Worm (Caenorhabditis elegans) whole organism, L2 larva: ENCODE results near the gene fbxa-157.

Experiments
- lin-39 ChIP-seq: fragments of 150-350 bp; optimal IDR thresholded peaks from 2 replicates; lab custom pipeline; 2014; ENCODE audit warnings: missing biosample characterization, missing genetic modification reagents, missing genetic modification characterization
- mdl-1 ChIP-seq, 2 experiments: fragments of 150-350 bp in 1 of 2; sonication (generic microtip) in 1 of 2; optimal IDR thresholded peaks; 2 replicates each; lab custom pipeline; 2017; ENCODE audit warnings: missing biosample characterization in 2 of 2, missing genetic modification characterization in 2 of 2
- nhr-237 ChIP-seq: fragments of 150-350 bp; optimal IDR thresholded peaks from 2 replicates; lab custom pipeline; 2014; ENCODE audit warnings: missing biosample characterization, missing genetic modification characterization
- nhr-77 ChIP-seq: fragments of 150-350 bp; optimal IDR thresholded peaks from 2 replicates; lab custom pipeline; 2014; ENCODE audit warnings: missing biosample characterization, missing genetic modification characterization
- skn-1 ChIP-seq: sonication (generic microtip); optimal IDR thresholded peaks from 2 replicates; lab custom pipeline; 2017; ENCODE audit warnings: missing biosample characterization, missing genetic modification characterization
- snpc-4 ChIP-seq: fragments of 150-350 bp; optimal IDR thresholded peaks from 2 replicates; lab custom pipeline; 2014; ENCODE audit warnings: missing biosample characterization, missing genetic modification characterization
- zag-1 ChIP-seq: fragments of 150-350 bp; optimal IDR thresholded peaks from 2 replicates; lab custom pipeline; 2014; ENCODE audit warnings: missing biosample characterization, missing genetic modification characterization
- ztf-4 ChIP-seq: fragments of 150-350 bp; optimal IDR thresholded peaks from 2 replicates; lab custom pipeline; 2014; ENCODE audit warnings: missing biosample characterization, missing genetic modification characterization

- TF ChIP-seq lin-39 (tag; lab: Kevin White, UChicago) (no peak), snpc-4 (tag; lab: Kevin White, UChicago) (peak; percentile 76), nhr-237 (peak; percentile 32), skn-1 (tag; lab: Kevin White, UChicago) (no peak), nhr-77 (tag; lab: Kevin White, UChicago) (no peak), ztf-4 (tag; lab: Kevin White, UChicago) (no peak), mdl-1 (tag; optimal IDR thresholded peaks at IDR 0.05; lab: Kevin White, UChicago) (peak; percentile 34 to 74), zag-1 (tag; lab: Kevin White, UChicago) (peak; percentile 74)
Observed at ce11 chrV:17857901-17858300, 41.7 kb upstream of the fbxa-157 start.
